Fruit fly (Drosophila melanogaster) whole organism, adult: ENCODE measurements around the gene CG7179.

Experiments used
- CG11617 ChIP-seq: fragments of 200-800 bp; sonication (Bioruptor generic); optimal IDR thresholded peaks from 2 replicates; lab custom pipeline; 2017; ENCODE audit warnings: mild to moderate bottlenecking, missing biosample characterization, missing genetic modification reagents, missing genetic modification characterization
- CG12768 ChIP-seq: fragments of 200-800 bp; sonication (Bioruptor generic); optimal IDR thresholded peaks from 2 replicates; lab custom pipeline; 2017; ENCODE audit warnings: missing biosample characterization, missing genetic modification characterization, mild to moderate bottlenecking, moderate library complexity, missing genetic modification reagents
- CG14711 ChIP-seq: fragments of 200-800 bp; sonication (Bioruptor generic); optimal IDR thresholded peaks from 2 replicates; lab custom pipeline; 2018; ENCODE audit warnings: missing biosample characterization, mild to moderate bottlenecking, missing genetic modification characterization, moderate library complexity
- CG1620 ChIP-seq: fragments of 200-800 bp; sonication (Bioruptor generic); optimal IDR thresholded peaks from 2 replicates; lab custom pipeline; 2016; ENCODE audit warnings: missing biosample characterization, missing genetic modification characterization
- CG33017 ChIP-seq: fragments of 200-800 bp; sonication (Bioruptor generic); optimal IDR thresholded peaks from 2 replicates; lab custom pipeline; 2018; ENCODE audit warnings: missing biosample characterization, mild to moderate bottlenecking, missing genetic modification characterization, moderate library complexity
- CG5204 ChIP-seq: fragments of 200-800 bp; sonication (Bioruptor generic); optimal IDR thresholded peaks from 2 replicates; lab custom pipeline; 2016; ENCODE audit warnings: missing biosample characterization, missing genetic modification characterization
- CG7045 ChIP-seq: fragments of 200-800 bp; sonication (Bioruptor generic); optimal IDR thresholded peaks from 2 replicates; lab custom pipeline; 2017; ENCODE audit warnings: missing biosample characterization, mild to moderate bottlenecking, missing genetic modification characterization
- CG7101 ChIP-seq: fragments of 200-800 bp; sonication (Bioruptor generic); optimal IDR thresholded peaks from 2 replicates; lab custom pipeline; 2018; ENCODE audit warnings: missing biosample characterization, mild to moderate bottlenecking, missing genetic modification characterization, moderate library complexity
- Clk ChIP-seq: fragments of 200-800 bp; sonication (Bioruptor generic); optimal IDR thresholded peaks from 2 replicates; lab custom pipeline; 2017; ENCODE audit warnings: missing biosample characterization, missing genetic modification characterization
- Crg-1 ChIP-seq: fragments of 200-800 bp; sonication (Bioruptor generic); optimal IDR thresholded peaks from 2 replicates; lab custom pipeline; 2016; ENCODE audit warnings: missing biosample characterization, missing genetic modification characterization
- Hr96 ChIP-seq: fragments of 200-800 bp; sonication (Bioruptor generic); optimal IDR thresholded peaks from 2 replicates; lab custom pipeline; 2016; ENCODE audit warnings: missing biosample characterization, missing genetic modification characterization
- Mnt ChIP-seq: fragments of 200-800 bp; sonication (Bioruptor generic); optimal IDR thresholded peaks from 2 replicates; lab custom pipeline; 2016; ENCODE audit warnings: missing biosample characterization, mild to moderate bottlenecking, missing genetic modification characterization
- bab1 ChIP-seq: fragments of 200-800 bp; sonication (Bioruptor generic); optimal IDR thresholded peaks from 3 replicates; lab custom pipeline; 2019; ENCODE audit warnings: missing biosample characterization, mild to moderate bottlenecking, missing genetic modification characterization, moderate library complexity
- cic ChIP-seq: fragments of 200-800 bp; sonication (Bioruptor generic); optimal IDR thresholded peaks from 2 replicates; lab custom pipeline; 2017; ENCODE audit warnings: missing biosample characterization, mild to moderate bottlenecking, missing genetic modification characterization, moderate library complexity
- cnc ChIP-seq, 2 experiments: fragments of >200 bp; optimal IDR thresholded peaks; 2 replicates each; lab custom pipeline; 2017
- kay ChIP-seq: fragments of 200-800 bp; sonication (Bioruptor generic); peaks from one replicate; lab custom pipeline; 2016; ENCODE audit warnings: missing biosample characterization, missing genetic modification characterization, borderline replicate concordance
- ovo ChIP-seq: fragments of 200-800 bp; sonication (Bioruptor generic); optimal IDR thresholded peaks from 2 replicates; lab custom pipeline; 2016; ENCODE audit warnings: missing biosample characterization, missing genetic modification characterization
- pad ChIP-seq: fragments of 200-800 bp; sonication (Bioruptor generic); optimal IDR thresholded peaks from 3 replicates; lab custom pipeline; 2017; ENCODE audit warnings: missing biosample characterization, missing genetic modification characterization, mild to moderate bottlenecking, moderate library complexity, missing genetic modification reagents
- tj ChIP-seq: fragments of 200-800 bp; sonication (Bioruptor generic); optimal IDR thresholded peaks from 3 replicates; lab custom pipeline; 2017; ENCODE audit warnings: missing biosample characterization, mild to moderate bottlenecking, missing genetic modification characterization, moderate library complexity
- toe ChIP-seq: fragments of 200-800 bp; sonication (Bioruptor generic); optimal IDR thresholded peaks from 2 replicates; lab custom pipeline; 2016; ENCODE audit warnings: missing biosample characterization, missing genetic modification characterization

Gene CG7179

DNA sequence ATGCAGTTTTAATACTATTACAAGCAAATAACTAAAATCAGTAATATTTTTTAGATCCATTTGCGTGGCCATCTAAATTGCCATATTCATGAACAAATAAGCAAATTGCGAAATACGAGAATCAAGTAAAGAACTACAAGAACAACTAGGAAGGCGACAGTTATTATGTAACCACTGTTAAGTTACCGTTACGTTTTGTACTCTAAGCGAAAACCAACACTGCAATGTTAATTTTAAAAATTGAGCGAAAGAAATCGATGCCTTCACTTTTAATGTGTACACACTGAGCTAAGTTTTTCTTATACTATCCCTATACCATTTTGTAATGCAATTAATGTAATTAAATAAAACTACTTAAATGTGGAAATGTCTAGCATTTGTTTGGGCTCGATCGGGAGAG is 42.6 kb upstream of the CG7179 start:
- TF ChIP-seq cnc (optimal IDR thresholded peaks at IDR 0.05; lab: Kevin White, UChicago) (no peak), Hr96 (GFP tag; lab: Kevin White, UChicago) (no peak), toe (GFP tag; lab: Kevin White, UChicago) (no peak), bab1 (GFP tag; lab: Kevin White, UChicago) (no peak), Crg-1 (GFP tag; lab: Kevin White, UChicago) (no peak), CG11617 (GFP tag; lab: Kevin White, UChicago) (no peak), CG14711 (no peak), CG7101 (tag; lab: Kevin White, UChicago) (no peak), pad (GFP tag; lab: Kevin White, UChicago) (no peak), CG12768 (GFP tag; lab: Kevin White, UChicago) (no peak), cic (GFP tag; lab: Kevin White, UChicago) (no peak), CG5204 (no peak), ovo (GFP tag; lab: Kevin White, UChicago) (no peak), Mnt (no peak), CG33017 (no peak), tj (GFP tag; lab: Kevin White, UChicago) (no peak), kay (GFP tag; lab: Kevin White, UChicago) (no peak), CG1620 (GFP tag; lab: Kevin White, UChicago) (no peak)

DNA sequence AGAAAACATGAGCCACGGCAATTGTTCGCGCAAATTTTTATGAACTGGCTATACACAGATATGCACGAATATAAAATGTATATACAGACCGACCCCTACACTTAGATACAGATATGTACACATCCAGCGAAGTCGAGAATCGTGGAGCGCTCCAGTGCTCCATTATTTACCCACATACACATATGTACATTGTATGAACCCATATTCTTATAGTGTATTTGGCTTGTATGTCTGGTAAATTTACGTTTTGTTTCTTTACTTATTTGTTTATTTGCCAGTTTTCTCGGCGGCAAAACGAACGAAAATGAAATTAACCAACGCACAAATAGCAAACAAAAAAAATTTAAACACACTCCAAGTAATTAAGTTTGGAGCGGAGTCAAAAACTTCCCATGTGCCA is 35.5 kb upstream of the CG7179 start:
- TF ChIP-seq cic (GFP tag; lab: Kevin White, UChicago) = peak; percentile 3
- no peak for TF ChIP-seq ovo (GFP tag; lab: Kevin White, UChicago)

- TF ChIP-seq kay (GFP tag; lab: Kevin White, UChicago) (peak; percentile 16), ovo (GFP tag; lab: Kevin White, UChicago) (no peak), tj (GFP tag; lab: Kevin White, UChicago) (peak; percentile 93)
Observed at dm6 chr2L:7812555-7813339, 34.9 kb upstream of the CG7179 start.

DNA sequence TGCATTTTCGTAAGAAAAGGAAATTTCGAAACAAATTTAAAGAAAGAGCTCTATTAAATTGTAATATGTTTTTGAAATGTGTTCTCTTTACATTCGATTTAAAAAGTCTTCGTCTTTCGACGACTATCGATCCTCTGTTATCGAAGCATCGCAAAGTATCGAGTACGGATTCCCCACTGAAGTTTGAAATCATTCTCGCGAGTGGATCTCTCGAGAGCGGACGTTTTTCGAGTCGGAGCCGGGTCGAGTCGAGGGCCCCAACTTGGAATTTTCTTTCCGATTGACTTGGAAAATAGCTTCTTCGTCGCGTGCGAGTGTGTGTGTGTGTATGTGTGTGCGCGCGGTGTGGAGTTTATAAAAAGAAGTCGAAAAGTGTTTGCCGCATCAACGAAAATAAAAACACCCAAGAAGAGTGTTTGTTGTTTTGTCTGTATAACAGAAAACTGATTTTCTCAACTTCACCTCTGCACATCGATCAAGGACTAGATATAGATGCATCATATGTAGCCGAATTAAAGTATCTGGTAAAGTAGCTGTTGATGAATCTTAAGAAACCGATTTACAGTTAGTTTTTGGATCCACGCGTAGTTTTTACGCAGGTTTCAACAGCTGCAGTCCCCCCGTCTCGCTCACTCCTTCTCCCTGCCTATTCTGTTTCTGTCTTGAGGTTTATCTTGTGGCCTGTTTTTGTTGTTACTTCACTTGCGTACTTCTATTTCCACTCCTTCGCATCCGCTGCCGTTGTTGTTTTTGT is 33.6 kb upstream of the CG7179 start, which contains the start of gene LanB1:
Gene LanB1, plus strand, starts transcription at position 190 of the 754 bp plus-strand sequence.
- TF ChIP-seq CG1620 (GFP tag; lab: Kevin White, UChicago) (no peak), tj (GFP tag; lab: Kevin White, UChicago) (peak; percentile 72), cic (GFP tag; lab: Kevin White, UChicago) (no peak), CG7045 (GFP tag; lab: Kevin White, UChicago) (no peak), Mnt (no peak), kay (GFP tag; lab: Kevin White, UChicago) (peak; percentile 22)

DNA sequence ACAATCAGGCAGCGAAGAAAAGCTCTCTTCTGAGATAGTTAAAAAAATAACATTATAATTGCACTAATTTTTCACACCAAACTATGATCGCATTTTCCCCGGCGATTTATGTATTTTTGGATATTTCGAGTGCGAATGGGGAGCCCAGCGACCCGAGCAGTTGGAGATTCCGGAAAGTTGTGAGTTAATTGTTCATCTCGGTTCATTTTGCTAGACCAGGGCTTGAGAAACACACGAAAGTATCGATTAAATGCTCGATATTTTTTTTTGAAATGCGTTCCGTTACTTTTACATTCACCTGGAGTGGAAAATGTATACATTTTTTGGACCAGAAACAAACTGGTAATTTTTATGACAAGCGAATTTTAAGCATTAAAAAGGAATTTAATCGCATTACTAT is 32.7 kb upstream of the CG7179 start, which contains the start of gene Cdc14:
Gene Cdc14, minus strand, starts transcription at position 185 of the 400 bp plus-strand sequence.
- TF ChIP-seq CG5204 = no peak
- TF ChIP-seq CG33017 = no peak
- TF ChIP-seq CG7101 (tag; lab: Kevin White, UChicago) = peak; percentile 27
- TF ChIP-seq Hr96 (GFP tag; lab: Kevin White, UChicago) = no peak
- no peak for TF ChIP-seq CG14711
- no peak for TF ChIP-seq CG7045 (GFP tag; lab: Kevin White, UChicago)
- no peak for TF ChIP-seq toe (GFP tag; lab: Kevin White, UChicago)
- TF ChIP-seq CG12768 (GFP tag; lab: Kevin White, UChicago) = no peak
- TF ChIP-seq tj (GFP tag; lab: Kevin White, UChicago) = no peak
- TF ChIP-seq ovo (GFP tag; lab: Kevin White, UChicago) = no peak
- peak; percentile 14 for TF ChIP-seq Mnt
- TF ChIP-seq CG11617 (GFP tag; lab: Kevin White, UChicago) = no peak
- TF ChIP-seq kay (GFP tag; lab: Kevin White, UChicago) = peak; percentile 63
- TF ChIP-seq CG1620 (GFP tag; lab: Kevin White, UChicago) = no peak
- no peak for TF ChIP-seq cic (GFP tag; lab: Kevin White, UChicago)
- peak; percentile 22 for TF ChIP-seq bab1 (GFP tag; lab: Kevin White, UChicago)
- no peak for TF ChIP-seq pad (GFP tag; lab: Kevin White, UChicago)
- TF ChIP-seq Crg-1 (GFP tag; lab: Kevin White, UChicago) = no peak
- no peak for TF ChIP-seq cnc (optimal IDR thresholded peaks at IDR 0.05; lab: Kevin White, UChicago)
- TF ChIP-seq Clk (GFP tag; lab: Kevin White, UChicago) = no peak

DNA sequence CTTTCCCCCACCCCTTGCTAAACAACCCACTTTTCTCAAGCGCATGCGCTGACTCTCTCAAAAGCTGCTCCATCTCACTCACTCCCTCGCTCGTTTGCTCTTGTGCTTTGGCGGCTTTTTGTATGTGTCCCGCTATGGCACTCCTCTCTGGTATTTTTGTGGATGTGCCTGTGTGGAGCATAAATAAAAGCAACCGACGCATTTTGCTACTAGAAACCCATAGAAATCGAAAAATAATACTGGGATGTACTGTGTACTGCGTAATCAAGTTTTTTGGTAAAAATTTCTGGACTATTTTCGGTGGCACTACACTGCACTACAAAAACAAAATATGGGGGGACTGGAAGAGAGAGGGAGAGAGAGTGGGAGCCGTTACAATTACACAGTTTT is 31.9 kb upstream of the CG7179 start:
- TF ChIP-seq kay (GFP tag; lab: Kevin White, UChicago) (peak; percentile 95), CG7101 (tag; lab: Kevin White, UChicago) (no peak), pad (GFP tag; lab: Kevin White, UChicago) (peak; percentile 96), cnc (optimal IDR thresholded peaks at IDR 0.05; lab: Kevin White, UChicago) (no peak), tj (GFP tag; lab: Kevin White, UChicago) (peak; percentile 85), CG12768 (GFP tag; lab: Kevin White, UChicago) (peak; percentile 65), ovo (GFP tag; lab: Kevin White, UChicago) (peak; percentile 67), Hr96 (GFP tag; lab: Kevin White, UChicago) (no peak), cic (GFP tag; lab: Kevin White, UChicago) (peak; percentile 88), CG7045 (GFP tag; lab: Kevin White, UChicago) (no peak), Clk (GFP tag; lab: Kevin White, UChicago) (no peak), toe (GFP tag; lab: Kevin White, UChicago) (no peak), CG33017 (peak; percentile 57), CG14711 (no peak), Mnt (peak; percentile 95), CG1620 (GFP tag; lab: Kevin White, UChicago) (no peak), bab1 (GFP tag; lab: Kevin White, UChicago) (peak; percentile 56), Crg-1 (GFP tag; lab: Kevin White, UChicago) (no peak), CG5204 (no peak), CG11617 (GFP tag; lab: Kevin White, UChicago) (peak; percentile 1)
